Fruit fly (Drosophila melanogaster) whole organism, embryonic: Measurements from ENCODE around the gene CCT3.

Experiments
- Aef1 ChIP-seq: fragments of 200-800 bp; sonication (Bioruptor generic); IDR thresholded peaks from 3 replicates; pipeline ENCODE4 v1.3.6; 2022; ENCODE audit warnings: missing biosample characterization, missing genetic modification characterization
- Asciz ChIP-seq: fragments of 200-800 bp; sonication (Bioruptor generic); optimal IDR thresholded peaks from 2 replicates; lab custom pipeline; 2017; ENCODE audit warnings: missing biosample characterization, mild to moderate bottlenecking, missing genetic modification characterization, missing genetic modification reagents
- CG10267 ChIP-seq: fragments of 200-800 bp; sonication (Bioruptor generic); optimal IDR thresholded peaks from 2 replicates; lab custom pipeline; 2018; ENCODE audit warnings: missing biosample characterization, mild to moderate bottlenecking, missing genetic modification characterization, moderate library complexity
- CG10366 ChIP-seq: fragments of 200-800 bp; sonication (Bioruptor generic); IDR thresholded peaks from 2 replicates; pipeline ENCODE4 v1.3.6; 2022; ENCODE audit warnings: missing biosample characterization, missing genetic modification characterization
- CG10565 ChIP-seq: fragments of 200-800 bp; sonication (Bioruptor generic); optimal IDR thresholded peaks from 3 replicates; lab custom pipeline; 2016; ENCODE audit warnings: missing biosample characterization, mild to moderate bottlenecking, missing genetic modification characterization
- CG11504 ChIP-seq: fragments of 200-800 bp; sonication (Bioruptor generic); optimal IDR thresholded peaks from 3 replicates; lab custom pipeline; 2019; ENCODE audit warnings: missing biosample characterization, mild to moderate bottlenecking, missing genetic modification characterization, moderate library complexity
- CG12659 ChIP-seq: fragments of 200-800 bp; sonication (Bioruptor generic); optimal IDR thresholded peaks from 3 replicates; lab custom pipeline; 2017; ENCODE audit warnings: mild to moderate bottlenecking, missing biosample characterization, missing genetic modification reagents, missing genetic modification characterization
- CG14050 ChIP-seq: fragments of 200-800 bp; sonication (Bioruptor generic); IDR thresholded peaks from 3 replicates; pipeline ENCODE4 v1.3.6; 2022; ENCODE audit warnings: missing biosample characterization, missing genetic modification characterization
- CG17802 ChIP-seq: fragments of 200-800 bp; sonication (Bioruptor generic); optimal IDR thresholded peaks from 2 replicates; lab custom pipeline; 2018; ENCODE audit warnings: missing biosample characterization, mild to moderate bottlenecking, missing genetic modification characterization, moderate library complexity
- CG17912 ChIP-seq: fragments of 200-800 bp; sonication (Bioruptor generic); optimal IDR thresholded peaks from 2 replicates; lab custom pipeline; 2018; ENCODE audit warnings: missing biosample characterization, mild to moderate bottlenecking, missing genetic modification characterization
- CG18011 ChIP-seq: fragments of 200-800 bp; sonication (Bioruptor generic); optimal IDR thresholded peaks from 2 replicates; lab custom pipeline; 2017; ENCODE audit warnings: missing biosample characterization, missing genetic modification characterization, mild to moderate bottlenecking, moderate library complexity, missing genotype
- CG18476 ChIP-seq: fragments of 200-800 bp; sonication (Bioruptor generic); optimal IDR thresholded peaks from 2 replicates; lab custom pipeline; 2016; ENCODE audit warnings: missing biosample characterization, mild to moderate bottlenecking, missing genetic modification characterization
- CG18764 ChIP-seq: fragments of 200-800 bp; sonication (Bioruptor generic); optimal IDR thresholded peaks from 3 replicates; lab custom pipeline; 2016; ENCODE audit warnings: missing biosample characterization, missing genetic modification characterization
- CG2116 ChIP-seq: fragments of 200-800 bp; sonication (Bioruptor generic); optimal IDR thresholded peaks from 3 replicates; lab custom pipeline; 2018; ENCODE audit warnings: missing biosample characterization, mild to moderate bottlenecking, missing genetic modification characterization
- CG2129 ChIP-seq: fragments of 200-800 bp; sonication (Bioruptor generic); IDR thresholded peaks from 2 replicates; pipeline ENCODE4 v1.3.6; 2022; ENCODE audit warnings: missing biosample characterization, missing genetic modification characterization; ENCODE audit not compliant: partially characterized antibody
- CG30403 ChIP-seq: fragments of 200-800 bp; sonication (Bioruptor generic); optimal IDR thresholded peaks from 3 replicates; lab custom pipeline; 2016; ENCODE audit warnings: missing biosample characterization, missing genetic modification characterization
- CG30431 ChIP-seq: fragments of 200-800 bp; sonication (Bioruptor generic); optimal IDR thresholded peaks from 2 replicates; lab custom pipeline; 2017; ENCODE audit warnings: missing biosample characterization, missing genetic modification characterization
- CG31388 ChIP-seq: fragments of 200-800 bp; sonication (Bioruptor generic); optimal IDR thresholded peaks from 2 replicates; lab custom pipeline; 2016; ENCODE audit warnings: missing biosample characterization, missing genetic modification characterization
- CG34422 ChIP-seq: fragments of 200-800 bp; sonication (Bioruptor generic); IDR thresholded peaks from 3 replicates; pipeline ENCODE4 v1.3.6; 2022; ENCODE audit warnings: missing biosample characterization, missing genetic modification characterization
- CG42726 ChIP-seq: fragments of 200-800 bp; sonication (Bioruptor generic); IDR thresholded peaks from 2 replicates; pipeline ENCODE4 v1.3.6; 2022; ENCODE audit warnings: missing biosample characterization, missing genetic modification characterization; ENCODE audit not compliant: partially characterized antibody
- CG6254 ChIP-seq: fragments of 200-800 bp; sonication (Bioruptor generic); optimal IDR thresholded peaks from 3 replicates; lab custom pipeline; 2017; ENCODE audit warnings: mild to moderate bottlenecking, missing biosample characterization, missing genetic modification reagents, missing genetic modification characterization
- CG8765 ChIP-seq: fragments of 200-800 bp; sonication (Bioruptor generic); IDR thresholded peaks from 2 replicates; pipeline ENCODE4 v1.3.6; 2022; ENCODE audit warnings: missing biosample characterization, missing genetic modification characterization
- CG9817 ChIP-seq: fragments of 200-800 bp; sonication (Bioruptor generic); optimal IDR thresholded peaks from 2 replicates; lab custom pipeline; 2018; ENCODE audit warnings: missing biosample characterization, mild to moderate bottlenecking, missing genetic modification characterization, moderate library complexity
- Dad ChIP-seq: fragments of 200-800 bp; sonication (Bioruptor generic); optimal IDR thresholded peaks from 3 replicates; lab custom pipeline; 2016; ENCODE audit warnings: missing biosample characterization, missing genetic modification characterization
- Dfd ChIP-seq, 2 experiments: fragments of >200 bp; optimal IDR thresholded peaks; 2 replicates each; lab custom pipeline; 2017; ENCODE audit warnings: missing biosample characterization in 2 of 2, missing genetic modification characterization in 2 of 2
- Dp ChIP-seq: fragments of 200-800 bp; sonication (Bioruptor generic); optimal IDR thresholded peaks from 2 replicates; lab custom pipeline; 2018; ENCODE audit warnings: missing biosample characterization, mild to moderate bottlenecking, missing genetic modification characterization, moderate library complexity
- MBD-R2 ChIP-seq: fragments of 200-800 bp; sonication (Bioruptor generic); IDR thresholded peaks from 2 replicates; pipeline ENCODE4 v1.3.6; 2022; ENCODE audit warnings: missing biosample characterization, missing genetic modification characterization
- Nf-YB ChIP-seq: fragments of 200-800 bp; sonication (Bioruptor generic); optimal IDR thresholded peaks from 3 replicates; lab custom pipeline; 2019; ENCODE audit warnings: missing biosample characterization, mild to moderate bottlenecking, missing genetic modification characterization, moderate library complexity
- Opbp ChIP-seq: fragments of 200-800 bp; sonication (Bioruptor generic); IDR thresholded peaks from 3 replicates; pipeline ENCODE4 v1.3.6; 2022; ENCODE audit warnings: missing biosample characterization, missing genetic modification characterization; ENCODE audit not compliant: partially characterized antibody
- Pdp1 ChIP-seq, 2 experiments: fragments of 200-800 bp; sonication (Bioruptor generic); optimal IDR thresholded peaks; 3 replicates each; lab custom pipeline; 2016; ENCODE audit warnings: missing biosample characterization in 2 of 2, missing genetic modification characterization in 2 of 2, mild to moderate bottlenecking in 1 of 2, moderate library complexity in 1 of 2
- Rx ChIP-seq: fragments of 200-800 bp; sonication (Bioruptor generic); IDR thresholded peaks from 2 replicates; pipeline ENCODE4 v1.3.6; 2022; ENCODE audit warnings: missing biosample characterization, missing genetic modification characterization
- Xbp1 ChIP-seq: fragments of 200-800 bp; sonication (Bioruptor generic); optimal IDR thresholded peaks from 3 replicates; lab custom pipeline; 2016; ENCODE audit warnings: missing biosample characterization, mild to moderate bottlenecking, missing genetic modification characterization
- ato ChIP-seq: fragments of 200-800 bp; sonication (Bioruptor generic); IDR thresholded peaks from 2 replicates; pipeline ENCODE4 v1.3.6; 2022; ENCODE audit warnings: missing biosample characterization, missing genetic modification characterization; ENCODE audit not compliant: partially characterized antibody
- chinmo ChIP-seq: fragments of 200-800 bp; sonication (Bioruptor generic); IDR thresholded peaks from 4 replicates; pipeline ENCODE4 v1.3.6; 2022; ENCODE audit warnings: missing biosample characterization, missing genetic modification characterization; ENCODE audit not compliant: partially characterized antibody
- ci ChIP-seq: fragments of 200-800 bp; sonication (Bioruptor generic); IDR thresholded peaks from 3 replicates; pipeline ENCODE4 v1.3.6; 2022; ENCODE audit warnings: missing biosample characterization, missing genetic modification characterization
- cwo ChIP-seq: fragments of 200-800 bp; sonication (Bioruptor generic); optimal IDR thresholded peaks from 3 replicates; lab custom pipeline; 2017; ENCODE audit warnings: missing biosample characterization, missing genetic modification characterization, mild to moderate bottlenecking, moderate library complexity, missing genetic modification reagents
- hb ChIP-seq: fragments of 200-800 bp; sonication (Bioruptor generic); IDR thresholded peaks from 3 replicates; pipeline ENCODE4 v1.3.6; 2022; ENCODE audit warnings: missing biosample characterization, missing genetic modification characterization; ENCODE audit not compliant: partially characterized antibody
- hbn ChIP-seq: fragments of 200-800 bp; sonication (Bioruptor generic); IDR thresholded peaks from 2 replicates; pipeline ENCODE4 v1.3.6; 2022; ENCODE audit warnings: missing biosample characterization, missing genetic modification characterization; ENCODE audit not compliant: partially characterized antibody
- lmd ChIP-seq: fragments of 200-800 bp; sonication (Bioruptor generic); IDR thresholded peaks from 2 replicates; pipeline ENCODE4 v1.3.6; 2022; ENCODE audit warnings: missing biosample characterization, missing genetic modification characterization
- nmo ChIP-seq: fragments of 200-800 bp; sonication (Bioruptor generic); optimal IDR thresholded peaks from 2 replicates; lab custom pipeline; 2018; ENCODE audit warnings: missing biosample characterization, mild to moderate bottlenecking, missing genetic modification characterization, moderate library complexity
- org-1 ChIP-seq: fragments of 200-800 bp; sonication (Bioruptor generic); optimal IDR thresholded peaks from 2 replicates; lab custom pipeline; 2017; ENCODE audit warnings: missing biosample characterization, missing genetic modification characterization
- prd ChIP-seq, 3 experiments: fragments of >200 bp in 2 of 3; fragments of 200-800 bp in 1 of 3; sonication (Bioruptor generic) in 1 of 3; optimal IDR thresholded peaks in 2 of 3; IDR thresholded peaks in 1 of 3; 2 replicates in 2 of 3; 3 replicates in 1 of 3; pipeline versions ENCODE4 v1.3.6 to Lab custom; 2017 to 2022; ENCODE audit warnings: missing biosample characterization in 1 of 3, missing genetic modification characterization in 1 of 3
- psq ChIP-seq: fragments of 200-800 bp; sonication (Bioruptor generic); optimal IDR thresholded peaks from 2 replicates; lab custom pipeline; 2017; ENCODE audit warnings: missing biosample characterization, missing genetic modification characterization
- repo ChIP-seq: fragments of 200-800 bp; sonication (Bioruptor generic); optimal IDR thresholded peaks from 2 replicates; lab custom pipeline; 2016; ENCODE audit warnings: missing biosample characterization, missing genetic modification characterization
- row ChIP-seq: fragments of 200-800 bp; sonication (Bioruptor generic); IDR thresholded peaks from 3 replicates; pipeline ENCODE4 v1.3.6; 2022; ENCODE audit warnings: missing biosample characterization, missing genetic modification characterization
- slbo ChIP-seq: fragments of 200-800 bp; sonication (Bioruptor generic); IDR thresholded peaks from 2 replicates; pipeline ENCODE4 v1.3.6; 2022; ENCODE audit warnings: missing biosample characterization, missing genetic modification characterization
- unc-4 ChIP-seq: fragments of 200-800 bp; sonication (Bioruptor generic); IDR thresholded peaks from 2 replicates; pipeline ENCODE4 v1.3.6; 2022; ENCODE audit warnings: missing biosample characterization, missing genetic modification characterization; ENCODE audit not compliant: partially characterized antibody
- vnd ChIP-seq: fragments of 200-800 bp; sonication (Bioruptor generic); IDR thresholded peaks from 3 replicates; pipeline ENCODE4 v1.3.6; 2022; ENCODE audit warnings: missing biosample characterization, missing genetic modification characterization; ENCODE audit not compliant: partially characterized antibody

The CCT3 gene

dm6 chr3R:16614241-16614640 is 33.2 kb upstream of the CCT3 start, which contains the start of gene CG10340 (continued):
- TF ChIP-seq CG17802 (tag; lab: Kevin White, UChicago), result no peak
- peak; percentile 87 for TF ChIP-seq Opbp (GFP tag; lab: Robert Waterston, UW)
- peak; percentile 92 for TF ChIP-seq MBD-R2
- peak in 1 of 2 experiments; percentile 99 for TF ChIP-seq Pdp1 (GFP tag; optimal IDR thresholded peaks at IDR 0.05; lab: Kevin White, UChicago)
- no peak for TF ChIP-seq psq (GFP tag; lab: Kevin White, UChicago)
- TF ChIP-seq CG11504 (tag; lab: Kevin White, UChicago), result no peak
- TF ChIP-seq Xbp1, result peak; percentile 18
- TF ChIP-seq CG17912 (GFP tag; lab: Kevin White, UChicago), result no peak
- TF ChIP-seq Dp (GFP tag; lab: Kevin White, UChicago), result peak; percentile 78
- no peak for TF ChIP-seq repo (GFP tag; lab: Kevin White, UChicago)
- 0 out of 3 replicates have a peak, but pooled peaks have one; percentile 14 for TF ChIP-seq ci
- no peak for TF ChIP-seq Aef1 (GFP tag; lab: Robert Waterston, UW)
- TF ChIP-seq CG34422, result 0 out of 3 replicates have a peak, but pooled peaks have one; percentile 30
- peak; percentile 75 for TF ChIP-seq CG2129 (GFP tag; lab: Robert Waterston, UW)
- no peak for TF ChIP-seq CG31388
- TF ChIP-seq lmd (GFP tag; lab: Robert Waterston, UW), result no peak
- no peak for TF ChIP-seq CG30431 (GFP tag; lab: Kevin White, UChicago)
- TF ChIP-seq CG18011 (GFP tag; lab: Kevin White, UChicago), result no peak
- TF ChIP-seq Dad (GFP tag; lab: Kevin White, UChicago), result no peak
- peak; percentile 17 for TF ChIP-seq CG10267 (tag; lab: Kevin White, UChicago)
- no peak for TF ChIP-seq prd (optimal IDR thresholded peaks at IDR 0.05; lab: Kevin White, UChicago)
- TF ChIP-seq prd (GFP tag; IDR thresholded peaks at IDR 0.05; lab: Robert Waterston, UW), result peak; percentile 30; the same call in 1 of the 3 replicates
- no peak for TF ChIP-seq CG9817
- no peak for TF ChIP-seq CG6254 (GFP tag; lab: Kevin White, UChicago)
- TF ChIP-seq CG10565 (GFP tag; lab: Kevin White, UChicago), result no peak
- no peak for TF ChIP-seq cwo (GFP tag; lab: Kevin White, UChicago)
- no peak for TF ChIP-seq CG18476
- peak; percentile 65 for TF ChIP-seq hb
- TF ChIP-seq CG12659, result peak; percentile 45
- TF ChIP-seq nmo (GFP tag; lab: Kevin White, UChicago), result peak; percentile 49
- peak; percentile 72; the same call in 2 of the 3 replicates for TF ChIP-seq vnd (GFP tag; lab: Robert Waterston, UW)
- TF ChIP-seq slbo (GFP tag; lab: Robert Waterston, UW), result peak; percentile 45; the same call in 1 of the 2 replicates
- TF ChIP-seq CG18764 (GFP tag; lab: Kevin White, UChicago), result peak; percentile 3
- TF ChIP-seq Asciz (GFP tag; lab: Kevin White, UChicago), result no peak
- no peak for TF ChIP-seq Rx (GFP tag; lab: Robert Waterston, UW)
- TF ChIP-seq CG8765, result no peak
- TF ChIP-seq chinmo (GFP tag; lab: Robert Waterston, UW), result 0 out of 4 replicates have a peak, but pooled peaks have one; percentile 64
- no peak for TF ChIP-seq org-1
- no peak for TF ChIP-seq Nf-YB (GFP tag; lab: Kevin White, UChicago)
- TF ChIP-seq CG30403 (GFP tag; lab: Kevin White, UChicago), result peak; percentile 9
- peak; percentile 79 for TF ChIP-seq hbn
- TF ChIP-seq CG10366 (GFP tag; lab: Robert Waterston, UW), result peak; percentile 12; the same call in 1 of the 2 replicates
- TF ChIP-seq CG2116 (GFP tag; lab: Kevin White, UChicago), result peak; percentile 60
- TF ChIP-seq row (GFP tag; lab: Robert Waterston, UW), result peak; percentile 64
- 0 out of 3 replicates have a peak, but pooled peaks have one; percentile 21 for TF ChIP-seq CG14050 (GFP tag; lab: Robert Waterston, UW)
- no peak for TF ChIP-seq Dfd (GFP tag; optimal IDR thresholded peaks at IDR 0.05; lab: Kevin White, UChicago)
- peak; percentile 75 for TF ChIP-seq CG42726 (GFP tag; lab: Robert Waterston, UW)
- TF ChIP-seq ato (GFP tag; lab: Robert Waterston, UW), result peak; percentile 63
- TF ChIP-seq unc-4 (GFP tag; lab: Robert Waterston, UW), result peak; percentile 85
